Worm (Caenorhabditis elegans): ENCODE data around the gene akt-1.
A peak's percentile ranks its signal among the peaks of the same experiment; 100 is the strongest.

The akt-1 gene

ce11 chrV:10212627-10213026 lies 36.1 kb upstream of the akt-1 start, which contains the start of gene hpo-40:
TSS of gene hpo-40 (plus strand) at chrV:10212927.
- TF ChIP-seq unc-62 (GFP tag; optimal IDR thresholded peaks at IDR 0.05) (no peak), lsl-1 (GFP tag; optimal IDR thresholded peaks at IDR 0.05) (peak; percentile 34)

- TF ChIP-seq xnd-1 (tag; optimal IDR thresholded peaks at IDR 0.05), result no peak
- no peak for TF ChIP-seq sptf-2 (GFP tag; optimal IDR thresholded peaks at IDR 0.05)
- TF ChIP-seq C17E4.6 (GFP tag; IDR thresholded peaks at IDR 0.05), result no peak
- no peak for TF ChIP-seq attf-5 (GFP tag; optimal IDR thresholded peaks at IDR 0.05)
- TF ChIP-seq bed-2 (GFP tag; IDR thresholded peaks at IDR 0.05), result no peak
- TF ChIP-seq nhr-120 (GFP tag; IDR thresholded peaks at IDR 0.05), result no peak
These were observed 32.0 kb upstream of the akt-1 start, which contains the start of gene ZK856.14 for ce11 chrV:10216724-10217123. TSS of gene ZK856.14 (plus strand) at chrV:10217024.

- TF ChIP-seq attf-6 (GFP tag; IDR thresholded peaks at IDR 0.05), result no peak
- TF ChIP-seq lag-1 (GFP tag; IDR thresholded peaks at IDR 0.05), result no peak
- TF ChIP-seq tbp1 (GFP tag; optimal IDR thresholded peaks at IDR 0.05), result no peak
- no peak for TF ChIP-seq dpff-1 (tag; optimal IDR thresholded peaks at IDR 0.05)
- TF ChIP-seq athp-1 (tag; optimal IDR thresholded peaks at IDR 0.05), result no peak
These were observed 28.1 kb upstream of the akt-1 start, which contains the start of gene C12D8.13 for ce11 chrV:10220605-10221004. TSS of gene C12D8.13 (minus strand) at chrV:10220705.

ce11 chrV:10221317-10221716 lies 27.4 kb upstream of the akt-1 start, which contains the start of the genes fipr-5 and fipr-9:
TSS of gene fipr-5 (minus strand) at chrV:10221417.
TSS of gene fipr-9 (plus strand) at chrV:10221662.
- TF ChIP-seq T07F8.4 (tag; optimal IDR thresholded peaks at IDR 0.05) (no peak), unc-130 (GFP tag; optimal IDR thresholded peaks at IDR 0.05) (no peak), chd-7 (tag; optimal IDR thresholded peaks at IDR 0.05) (no peak), lag-1 (GFP tag; IDR thresholded peaks at IDR 0.05) (no peak), Y79H2A.3 (GFP tag; conservative IDR thresholded peaks at IDR 0.05) (no peak), akir-1 (GFP tag; optimal IDR thresholded peaks at IDR 0.05) (no peak), F57C9.4 (tag; optimal IDR thresholded peaks at IDR 0.05) (no peak), ztf-6 (GFP tag; IDR thresholded peaks at IDR 0.05) (no peak), aptf-3 (GFP tag; IDR thresholded peaks at IDR 0.05) (no peak), bed-1 (GFP tag; IDR thresholded peaks at IDR 0.05) (no peak), rcor-1 (GFP tag; IDR thresholded peaks at IDR 0.05) (no peak), let-607 (tag; optimal IDR thresholded peaks at IDR 0.05) (no peak), ceh-27 (GFP tag; optimal IDR thresholded peaks at IDR 0.05) (no peak), mcd-1 (GFP tag; IDR thresholded peaks at IDR 0.05) (no peak), hmg-1.2 (GFP tag; IDR thresholded peaks at IDR 0.05) (no peak), T26A5.8 (tag; optimal IDR thresholded peaks at IDR 0.05) (no peak), lsy-27 (tag; optimal IDR thresholded peaks at IDR 0.05; ENCODE audit: borderline replicate concordance, insufficient read depth) (no peak)

- TF ChIP-seq madf-10 (tag; optimal IDR thresholded peaks at IDR 0.05) (no peak), aptf-3 (GFP tag; IDR thresholded peaks at IDR 0.05) (no peak), nfya-2 (GFP tag; IDR thresholded peaks at IDR 0.05) (no peak), B0019.2 (GFP tag; conservative IDR thresholded peaks at IDR 0.05) (no peak), dpl-1 (GFP tag; optimal IDR thresholded peaks at IDR 0.05) (no peak), Y53G8AR.9 (GFP tag; conservative IDR thresholded peaks at IDR 0.05) (no peak), hlh-26 (GFP tag; conservative IDR thresholded peaks at IDR 0.05) (no peak), zim-3 (tag; optimal IDR thresholded peaks at IDR 0.05) (no peak), lag-1 (GFP tag; IDR thresholded peaks at IDR 0.05) (no peak), B0035.1 (tag; optimal IDR thresholded peaks at IDR 0.05) (no peak), nhr-27 (tag; optimal IDR thresholded peaks at IDR 0.05) (no peak), rpc-1 (optimal IDR thresholded peaks at IDR 0.05) (no peak), rpc-1 (tag; optimal IDR thresholded peaks at IDR 0.05) (no peak)
These were observed 26.7 kb upstream of the akt-1 start, which contains the start of gene C12D8.20 for ce11 chrV:10222007-10222406. TSS of gene C12D8.20 (plus strand) at chrV:10222307.

All from whole organism, young adult.